Worm (Caenorhabditis elegans) whole organism, young adult: ENCODE results near the gene clec-238.

ENCODE experiments used
- B0035.1 ChIP-seq: sonication (generic microtip); optimal IDR thresholded peaks from 2 replicates; lab custom pipeline; 2016; ENCODE audit warnings: missing genetic modification characterization, mild to moderate bottlenecking, missing compliant biosample characterization, missing genotype, missing genetic modification reagents
- D2030.7 ChIP-seq: fragments of 200-800 bp; sonication (Bioruptor generic); IDR thresholded peaks from 2 replicates; pipeline ENCODE4 v1.3.6; 2022; ENCODE audit warnings: missing genetic modification reagents, missing genetic modification characterization, missing compliant biosample characterization
- F39B2.1 ChIP-seq: fragments of 200-800 bp; sonication (Bioruptor generic); IDR thresholded peaks from 2 replicates; pipeline ENCODE4 v1.3.6; 2022; ENCODE audit warnings: missing genetic modification reagents, missing genetic modification characterization, missing compliant biosample characterization
- F52B5.7 ChIP-seq: sonication (generic microtip); optimal IDR thresholded peaks from 2 replicates; lab custom pipeline; 2016; ENCODE audit warnings: mild to moderate bottlenecking, missing genetic modification characterization, missing compliant biosample characterization
- T07F8.4 ChIP-seq: sonication (generic microtip); optimal IDR thresholded peaks from 2 replicates; lab custom pipeline; 2016; ENCODE audit warnings: mild to moderate bottlenecking, missing genetic modification characterization, moderate library complexity, missing compliant biosample characterization
- Y56A3A.18 ChIP-seq: fragments of 200-800 bp; sonication (Bioruptor generic); IDR thresholded peaks from 2 replicates; pipeline ENCODE4 v1.3.6; 2022; ENCODE audit warnings: missing genetic modification reagents, missing genetic modification characterization, missing compliant biosample characterization
- ama-1 ChIP-seq, 3 experiments: fragments of 150-350 bp in 1 of 3; sonication (generic microtip) in 2 of 3; optimal IDR thresholded peaks; 2 replicates each; lab custom pipeline; 2014 to 2018; ENCODE audit warnings: missing biosample characterization in 2 of 3, missing genetic modification characterization in 2 of 3, missing genetic modification reagents in 2 of 3
- atf-7 ChIP-seq: sonication (generic microtip); optimal IDR thresholded peaks from 2 replicates; lab custom pipeline; 2017; ENCODE audit warnings: mild to moderate bottlenecking, missing genetic modification characterization, missing compliant biosample characterization
- attf-5 ChIP-seq: fragments of 200-800 bp; sonication (Bioruptor generic); optimal IDR thresholded peaks from 2 replicates; lab custom pipeline; 2018; ENCODE audit warnings: mild to moderate bottlenecking, missing genetic modification characterization, missing compliant biosample characterization
- bed-2 ChIP-seq: fragments of 200-800 bp; sonication (Bioruptor generic); IDR thresholded peaks from 2 replicates; pipeline ENCODE4 v1.3.6; 2022; ENCODE audit warnings: missing genetic modification reagents, missing genetic modification characterization, missing compliant biosample characterization
- ccch-3 ChIP-seq: fragments of 200-800 bp; sonication (Bioruptor generic); optimal IDR thresholded peaks from 2 replicates; lab custom pipeline; 2018; ENCODE audit warnings: mild to moderate bottlenecking, missing genetic modification characterization, missing compliant biosample characterization
- cebp-1 ChIP-seq, 2 experiments: fragments of 200-800 bp in 1 of 2; sonication (Bioruptor generic) in 1 of 2; sonication (generic microtip) in 1 of 2; IDR thresholded peaks in 1 of 2; optimal IDR thresholded peaks in 1 of 2; 2 replicates each; pipeline versions ENCODE4 v1.3.6 to Lab custom; 2017 to 2022; ENCODE audit warnings: missing compliant biosample characterization in 2 of 2, missing genetic modification characterization in 2 of 2, mild to moderate bottlenecking in 1 of 2, missing genetic modification reagents in 1 of 2, moderate library complexity in 1 of 2
- cebp-2 ChIP-seq: fragments of 200-800 bp; sonication (Bioruptor generic); IDR thresholded peaks from 2 replicates; pipeline ENCODE4 v1.3.6; 2022; ENCODE audit warnings: missing genetic modification characterization, missing compliant biosample characterization
- ceh-91 ChIP-seq: fragments of 200-800 bp; sonication (Bioruptor generic); IDR thresholded peaks from 2 replicates; pipeline ENCODE4 v1.3.6; 2022; ENCODE audit warnings: missing genetic modification reagents, missing genetic modification characterization, missing compliant biosample characterization
- dox-1 ChIP-seq: fragments of 200-800 bp; sonication (Bioruptor generic); IDR thresholded peaks from 2 replicates; pipeline ENCODE4 v1.3.6; 2022; ENCODE audit warnings: missing genetic modification reagents, missing genetic modification characterization, missing compliant biosample characterization
- gei-17 ChIP-seq: fragments of 200-800 bp; sonication (Bioruptor generic); optimal IDR thresholded peaks from 2 replicates; lab custom pipeline; 2018; ENCODE audit warnings: mild to moderate bottlenecking, missing genetic modification characterization, missing compliant biosample characterization
- hlh-26 ChIP-seq: fragments of 200-800 bp; sonication (Bioruptor generic); conservative IDR thresholded peaks from 2 replicates; pipeline ENCODE4 v1.3.6; 2022; ENCODE audit warnings: missing genetic modification reagents, missing genetic modification characterization, missing compliant biosample characterization
- lag-1 ChIP-seq: fragments of 200-800 bp; sonication (Bioruptor generic); IDR thresholded peaks from 2 replicates; pipeline ENCODE4 v1.3.6; 2022; ENCODE audit warnings: missing genetic modification reagents, missing genetic modification characterization, missing compliant biosample characterization
- let-607 ChIP-seq, 2 experiments: fragments of 200-800 bp in 1 of 2; sonication (Bioruptor generic) in 1 of 2; sonication (generic microtip) in 1 of 2; optimal IDR thresholded peaks; 2 replicates each; lab custom pipeline; 2016 to 2018; ENCODE audit warnings: mild to moderate bottlenecking in 2 of 2, missing compliant biosample characterization in 2 of 2, missing genetic modification characterization in 2 of 2, moderate library complexity in 2 of 2, missing genotype in 1 of 2
- lin-54 ChIP-seq: fragments of 200-800 bp; sonication (Bioruptor generic); optimal IDR thresholded peaks from 2 replicates; lab custom pipeline; 2018; ENCODE audit warnings: mild to moderate bottlenecking, missing genetic modification characterization, missing compliant biosample characterization
- lsl-1 ChIP-seq: fragments of 200-800 bp; sonication (Bioruptor generic); optimal IDR thresholded peaks from 2 replicates; lab custom pipeline; 2018; ENCODE audit warnings: mild to moderate bottlenecking, missing genetic modification characterization, moderate library complexity, missing compliant biosample characterization
- madf-8 ChIP-seq: fragments of 200-800 bp; sonication (Bioruptor generic); conservative IDR thresholded peaks from 2 replicates; pipeline ENCODE4 v1.3.6; 2022; ENCODE audit warnings: missing genetic modification reagents, missing genetic modification characterization, missing compliant biosample characterization
- mcd-1 ChIP-seq: fragments of 200-800 bp; sonication (Bioruptor generic); IDR thresholded peaks from 2 replicates; pipeline ENCODE4 v1.3.6; 2022; ENCODE audit warnings: missing genetic modification reagents, missing genetic modification characterization, missing compliant biosample characterization
- mel-28 ChIP-seq: sonication (generic microtip); optimal IDR thresholded peaks from 2 replicates; lab custom pipeline; 2016; ENCODE audit warnings: borderline replicate concordance, mild to moderate bottlenecking, missing genetic modification characterization, missing compliant biosample characterization
- nhr-27 ChIP-seq: fragments of 200-800 bp; sonication (Bioruptor generic); optimal IDR thresholded peaks from 2 replicates; lab custom pipeline; 2018; ENCODE audit warnings: mild to moderate bottlenecking, missing genetic modification characterization, moderate library complexity, missing compliant biosample characterization
- nhr-90 ChIP-seq: sonication (generic microtip); optimal IDR thresholded peaks from 2 replicates; lab custom pipeline; 2016; ENCODE audit warnings: missing genotype, mild to moderate bottlenecking, missing genetic modification characterization, missing compliant biosample characterization
- rec-8 ChIP-seq, 2 experiments: sonication (generic microtip); optimal IDR thresholded peaks; 2 replicates each; lab custom pipeline; 2016; ENCODE audit warnings: mild to moderate bottlenecking in 2 of 2, missing genetic modification characterization in 2 of 2, missing genetic modification reagents in 2 of 2, missing genotype in 2 of 2, missing biosample characterization in 1 of 2, missing compliant biosample characterization in 1 of 2, moderate library complexity in 1 of 2
- repo-1 ChIP-seq: sonication (generic microtip); optimal IDR thresholded peaks from 2 replicates; lab custom pipeline; 2017; ENCODE audit warnings: mild to moderate bottlenecking, missing genetic modification characterization, missing compliant biosample characterization
- snpc-1.1 ChIP-seq: sonication (generic microtip); optimal IDR thresholded peaks from 2 replicates; lab custom pipeline; 2017; ENCODE audit warnings: missing genetic modification characterization, mild to moderate bottlenecking, missing compliant biosample characterization, antibody characterized with exemption, moderate library complexity, missing genotype, missing genetic modification reagents; ENCODE audit not compliant: insufficient read depth
- snpc-4 ChIP-seq, 5 experiments: fragments of 150-350 bp in 1 of 5; sonication (generic microtip) in 4 of 5; optimal IDR thresholded peaks; 2 replicates each; lab custom pipeline; 2014 to 2018; ENCODE audit warnings: missing genetic modification characterization in 5 of 5, missing biosample characterization in 3 of 5, antibody characterized with exemption in 2 of 5, mild to moderate bottlenecking in 2 of 5, missing compliant biosample characterization in 2 of 5, missing genotype in 2 of 5, moderate library complexity in 2 of 5, missing genetic modification reagents in 1 of 5
- somi-1 ChIP-seq: fragments of 200-800 bp; sonication (Bioruptor generic); optimal IDR thresholded peaks from 2 replicates; lab custom pipeline; 2018; ENCODE audit warnings: mild to moderate bottlenecking, missing genetic modification characterization, missing compliant biosample characterization
- tbx-9 ChIP-seq: sonication (generic microtip); optimal IDR thresholded peaks from 2 replicates; lab custom pipeline; 2016; ENCODE audit warnings: borderline replicate concordance, missing genetic modification characterization, inconsistent platforms, missing compliant biosample characterization
- unc-130 ChIP-seq: sonication (generic microtip); optimal IDR thresholded peaks from 2 replicates; lab custom pipeline; 2016; ENCODE audit warnings: missing genetic modification reagents, missing genetic modification characterization, missing compliant biosample characterization
- unc-62 ChIP-seq: fragments of 150-350 bp; optimal IDR thresholded peaks from 2 replicates; lab custom pipeline; 2014; ENCODE audit warnings: missing biosample characterization, missing genetic modification reagents, missing genetic modification characterization
- zfh-2 ChIP-seq: fragments of 200-800 bp; sonication (Bioruptor generic); conservative IDR thresholded peaks from 2 replicates; pipeline ENCODE4 v1.3.6; 2022; ENCODE audit warnings: missing genetic modification reagents, missing genetic modification characterization, missing compliant biosample characterization
- ztf-28 ChIP-seq: fragments of 200-800 bp; sonication (Bioruptor generic); IDR thresholded peaks from 2 replicates; pipeline ENCODE4 v1.3.6; 2022; ENCODE audit warnings: missing genetic modification reagents, missing genetic modification characterization, missing compliant biosample characterization
- ztf-3 ChIP-seq: fragments of 200-800 bp; sonication (Bioruptor generic); optimal IDR thresholded peaks from 2 replicates; lab custom pipeline; 2018; ENCODE audit warnings: mild to moderate bottlenecking, missing genetic modification characterization, missing compliant biosample characterization

The clec-238 gene

DNA sequence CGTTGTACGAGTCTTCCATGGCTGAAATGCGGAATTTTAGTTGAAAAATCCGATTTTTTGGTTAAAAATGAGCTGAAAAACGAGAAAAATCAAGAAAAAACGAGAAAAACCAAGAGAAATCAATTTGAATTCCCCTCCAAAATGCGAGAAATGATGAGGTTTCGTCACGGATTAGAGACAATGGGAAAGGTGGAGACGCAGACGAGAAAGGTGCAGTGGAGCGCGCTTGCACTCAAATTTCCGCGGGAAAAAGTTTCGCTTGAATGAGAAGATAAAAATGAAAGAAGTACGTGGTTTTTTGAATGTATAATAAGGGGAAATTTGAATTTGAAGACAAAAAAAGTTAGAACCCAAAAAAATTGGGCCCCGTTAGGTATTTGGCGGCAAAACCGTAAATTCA is 14.1 kb downstream of the clec-238 start, which contains the start of gene efl-1 (continued):
- TF ChIP-seq mel-28 (no peak), snpc-1.1 (peak; percentile 86), unc-130 (no peak), cebp-2 (GFP tag; lab: Robert Waterston, UW) (0 out of 2 replicates have a peak, but pooled peaks have one; percentile 16), tbx-9 (tag; lab: Kevin White, UChicago) (no peak), lsl-1 (GFP tag; lab: Kevin White, UChicago) (peak; percentile 57), unc-62 (GFP tag; lab: Kevin White, UChicago) (no peak), T07F8.4 (tag; lab: Kevin White, UChicago) (no peak), ama-1 (optimal IDR thresholded peaks at IDR 0.05; lab: Kevin White, UChicago) (no peak), ama-1 (GFP tag; optimal IDR thresholded peaks at IDR 0.05; lab: Kevin White, UChicago) (no peak), D2030.7 (GFP tag; lab: Robert Waterston, UW) (peak; percentile 85), B0035.1 (tag; lab: Kevin White, UChicago) (no peak), repo-1 (tag; lab: Kevin White, UChicago) (no peak), madf-8 (GFP tag; lab: Robert Waterston, UW) (peak; percentile 35), zfh-2 (GFP tag; lab: Robert Waterston, UW) (no peak), Y56A3A.18 (GFP tag; lab: Robert Waterston, UW) (peak; percentile 72; the same call in 1 of the 2 replicates), nhr-90 (no peak), ztf-28 (no peak), somi-1 (GFP tag; lab: Kevin White, UChicago) (peak; percentile 22), ztf-3 (peak; percentile 25), F52B5.7 (no peak), ccch-3 (no peak), atf-7 (tag; lab: Kevin White, UChicago) (no peak), gei-17 (GFP tag; lab: Kevin White, UChicago) (no peak), nhr-27 (tag; lab: Kevin White, UChicago) (no peak), dox-1 (GFP tag; lab: Robert Waterston, UW) (peak; percentile 85), ceh-91 (no peak), bed-2 (GFP tag; lab: Robert Waterston, UW) (no peak), lin-54 (peak; percentile 97), hlh-26 (no peak), let-607 (tag; optimal IDR thresholded peaks at IDR 0.05; lab: Kevin White, UChicago) (peak in 1 of 2 experiments; percentile 22), mcd-1 (GFP tag; lab: Robert Waterston, UW) (peak; percentile 99), F39B2.1 (no peak), rec-8 (tag; optimal IDR thresholded peaks at IDR 0.05; lab: Kevin White, UChicago) (no peak)
- TF ChIP-seq, all 124 proteins: peak for 48

DNA sequence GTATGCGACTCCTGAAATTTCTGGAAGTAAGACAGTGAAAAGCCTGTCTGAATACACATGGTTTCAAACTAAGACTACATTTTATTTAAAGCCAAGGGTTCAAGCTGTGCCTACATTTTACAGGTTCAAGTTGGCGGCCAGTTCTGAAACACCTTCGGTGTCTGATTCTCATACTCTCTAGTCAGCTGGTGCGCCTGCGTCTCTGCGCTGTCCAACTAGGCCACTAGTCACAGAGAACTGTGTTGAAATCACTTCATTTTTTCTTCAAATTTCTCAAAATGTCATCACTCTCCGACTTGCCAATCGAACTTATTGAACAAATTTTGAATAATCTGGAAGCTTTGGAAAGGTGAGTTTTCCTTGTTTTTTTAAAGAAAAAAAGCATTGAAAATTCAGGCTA is 15.0 kb downstream of the clec-238 start, which contains the start of gene fbxa-90:
Gene fbxa-90, plus strand, starts transcription at position 179 of the 400 bp plus-strand sequence.
- TF ChIP-seq snpc-4 (GFP tag; optimal IDR thresholded peaks at IDR 0.05; lab: Kevin White, UChicago) (no peak), snpc-4 (tag; optimal IDR thresholded peaks at IDR 0.05; lab: Kevin White, UChicago) (peak in 1 of 4 experiments; percentile 27), attf-5 (GFP tag; lab: Kevin White, UChicago) (peak; percentile 67), lag-1 (GFP tag; lab: Robert Waterston, UW) (no peak), cebp-1 (GFP tag; IDR thresholded peaks at IDR 0.05; lab: Robert Waterston, UW) (peak; percentile 52; the same call in 1 of the 2 replicates), cebp-1 (tag; optimal IDR thresholded peaks at IDR 0.05; lab: Kevin White, UChicago) (no peak)
